Fruit fly (Drosophila melanogaster) whole organism, embryonic: ENCODE measurements around the gene CG33511.

Experiments used
- CG7987 ChIP-seq: fragments of 200-800 bp; sonication (Bioruptor generic); optimal IDR thresholded peaks from 2 replicates; lab custom pipeline; 2018; ENCODE audit warnings: missing biosample characterization, mild to moderate bottlenecking, missing genetic modification characterization, moderate library complexity
- CG8478 ChIP-seq: fragments of >200 bp; optimal IDR thresholded peaks from 2 replicates; lab custom pipeline; 2018
- ERR ChIP-seq: fragments of 200-800 bp; sonication (Bioruptor generic); optimal IDR thresholded peaks from 2 replicates; lab custom pipeline; 2016; ENCODE audit warnings: missing biosample characterization, missing genetic modification characterization
- Hmx ChIP-seq: fragments of 200-800 bp; sonication (Bioruptor generic); optimal IDR thresholded peaks from 2 replicates; lab custom pipeline; 2016; ENCODE audit warnings: missing biosample characterization, missing genetic modification characterization
- Sin3A ChIP-seq: fragments of >200 bp; optimal IDR thresholded peaks from 2 replicates; lab custom pipeline; 2018
- ash1 ChIP-seq: fragments of 200-800 bp; sonication (Bioruptor generic); optimal IDR thresholded peaks from 2 replicates; lab custom pipeline; 2018; ENCODE audit warnings: missing biosample characterization, mild to moderate bottlenecking, missing genetic modification characterization
- croc ChIP-seq: fragments of 200-800 bp; sonication (Bioruptor generic); conservative IDR thresholded peaks from 3 replicates; pipeline ENCODE4 v1.3.6; 2022; ENCODE audit warnings: missing biosample characterization, missing genetic modification characterization
- ftz-f1 ChIP-seq: fragments of 200-800 bp; sonication (Bioruptor generic); optimal IDR thresholded peaks from 2 replicates; lab custom pipeline; 2016; ENCODE audit warnings: missing biosample characterization, missing genetic modification characterization
- wor ChIP-seq: fragments of 200-800 bp; sonication (Bioruptor generic); IDR thresholded peaks from 2 replicates; pipeline ENCODE4 v1.3.6; 2022; ENCODE audit warnings: missing biosample characterization, missing genetic modification characterization

DNA sequence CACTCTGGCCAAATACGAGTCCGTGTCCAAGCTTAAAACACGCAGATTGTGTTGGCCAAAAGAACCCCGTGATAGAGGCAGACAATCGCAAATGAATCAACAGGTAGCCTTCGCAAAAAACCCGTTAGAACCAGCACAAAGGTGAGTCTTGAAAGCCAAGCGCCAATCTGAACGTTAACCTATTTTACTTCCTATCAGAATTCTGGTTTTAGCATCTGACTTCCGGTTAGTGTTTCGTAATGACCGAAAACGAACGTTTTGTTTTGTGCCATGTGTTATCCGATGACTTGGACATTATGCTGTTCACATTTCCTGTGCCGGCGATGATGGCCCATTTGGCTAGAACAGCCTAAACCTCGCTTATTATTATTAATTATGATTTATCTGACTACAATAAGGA lies 9.9 kb downstream of the CG33511 start:
- no peak for TF ChIP-seq wor (GFP tag; lab: Robert Waterston, UW)
- TF ChIP-seq ftz-f1 (GFP tag; lab: Kevin White, UChicago): no peak
- TF ChIP-seq CG7987 (GFP tag; lab: Kevin White, UChicago): no peak
- TF ChIP-seq ash1: no peak
- no peak for TF ChIP-seq ERR (GFP tag; lab: Kevin White, UChicago)
- no peak for TF ChIP-seq Hmx (GFP tag; lab: Kevin White, UChicago)
- no peak for TF ChIP-seq croc (GFP tag; lab: Robert Waterston, UW)
- TF ChIP-seq Sin3A (lab: Kevin White, UChicago): no peak
- TF ChIP-seq CG8478 (lab: Kevin White, UChicago): no peak
